Worm (Caenorhabditis elegans) whole organism, young adult: ENCODE results near the gene C43F9.11.
A peak's percentile ranks its signal among the peaks of the same experiment; 100 is the strongest.

Experiments used
- B0336.3 ChIP-seq: fragments of 200-800 bp; sonication (Bioruptor generic); IDR thresholded peaks from 2 replicates; pipeline ENCODE4 v1.3.6; 2022; ENCODE audit warnings: missing genetic modification characterization, missing compliant biosample characterization
- F37B4.10 ChIP-seq: fragments of 200-800 bp; sonication (Bioruptor generic); IDR thresholded peaks from 2 replicates; pipeline ENCODE4 v1.3.6; 2022; ENCODE audit warnings: missing genetic modification characterization, missing compliant biosample characterization
- F49E8.2 ChIP-seq: sonication (generic microtip); optimal IDR thresholded peaks from 3 replicates; lab custom pipeline; 2017; ENCODE audit warnings: missing genetic modification characterization, mild to moderate bottlenecking, missing compliant biosample characterization, antibody characterized with exemption, moderate library complexity; ENCODE audit not compliant: insufficient read depth
- F52B5.7 ChIP-seq: sonication (generic microtip); optimal IDR thresholded peaks from 2 replicates; lab custom pipeline; 2016; ENCODE audit warnings: mild to moderate bottlenecking, missing genetic modification characterization, missing compliant biosample characterization
- F55B11.4 ChIP-seq: sonication (generic microtip); optimal IDR thresholded peaks from 2 replicates; lab custom pipeline; 2016; ENCODE audit warnings: missing compliant biosample characterization, missing genetic modification characterization, borderline replicate concordance; ENCODE audit not compliant: insufficient read depth
- F57C9.4 ChIP-seq: sonication (generic microtip); optimal IDR thresholded peaks from 2 replicates; lab custom pipeline; 2017; ENCODE audit warnings: mild to moderate bottlenecking, missing genetic modification characterization, missing compliant biosample characterization
- Y53F4B.3 ChIP-seq: fragments of 200-800 bp; sonication (Bioruptor generic); IDR thresholded peaks from 2 replicates; pipeline ENCODE4 v1.3.6; 2022; ENCODE audit warnings: missing genetic modification reagents, missing genetic modification characterization, missing compliant biosample characterization
- Y79H2A.3 ChIP-seq: fragments of 200-800 bp; sonication (Bioruptor generic); conservative IDR thresholded peaks from 2 replicates; pipeline ENCODE4 v1.3.6; 2022; ENCODE audit warnings: missing genetic modification reagents, missing genetic modification characterization, missing compliant biosample characterization
- ama-1 ChIP-seq, 3 experiments: fragments of 150-350 bp in 1 of 3; sonication (generic microtip) in 2 of 3; optimal IDR thresholded peaks; 2 replicates each; lab custom pipeline; 2014 to 2018; ENCODE audit warnings: missing biosample characterization in 2 of 3, missing genetic modification characterization in 2 of 3, missing genetic modification reagents in 2 of 3
- aptf-3 ChIP-seq: fragments of 200-800 bp; sonication (Bioruptor generic); IDR thresholded peaks from 2 replicates; pipeline ENCODE4 v1.3.6; 2022; ENCODE audit warnings: missing genetic modification characterization, missing compliant biosample characterization
- atf-7 ChIP-seq: sonication (generic microtip); optimal IDR thresholded peaks from 2 replicates; lab custom pipeline; 2017; ENCODE audit warnings: mild to moderate bottlenecking, missing genetic modification characterization, missing compliant biosample characterization
- attf-3 ChIP-seq: fragments of 200-800 bp; sonication (Bioruptor generic); conservative IDR thresholded peaks from 2 replicates; pipeline ENCODE4 v1.3.6; 2022; ENCODE audit warnings: missing genetic modification reagents, missing genetic modification characterization, missing compliant biosample characterization
- attf-6 ChIP-seq: fragments of 200-800 bp; sonication (Bioruptor generic); IDR thresholded peaks from 2 replicates; pipeline ENCODE4 v1.3.6; 2022; ENCODE audit warnings: missing genetic modification reagents, missing genetic modification characterization, missing compliant biosample characterization
- ccch-3 ChIP-seq: fragments of 200-800 bp; sonication (Bioruptor generic); optimal IDR thresholded peaks from 2 replicates; lab custom pipeline; 2018; ENCODE audit warnings: mild to moderate bottlenecking, missing genetic modification characterization, missing compliant biosample characterization
- ceh-40 ChIP-seq: fragments of 200-800 bp; sonication (Bioruptor generic); IDR thresholded peaks from 2 replicates; pipeline ENCODE4 v1.3.6; 2022; ENCODE audit warnings: missing genetic modification characterization, missing compliant biosample characterization
- ceh-58 ChIP-seq: fragments of 200-800 bp; sonication (Bioruptor generic); IDR thresholded peaks from 2 replicates; pipeline ENCODE4 v1.3.6; 2022; ENCODE audit warnings: missing genetic modification characterization, missing compliant biosample characterization
- die-1 ChIP-seq: sonication (generic microtip); optimal IDR thresholded peaks from 2 replicates; lab custom pipeline; 2016; ENCODE audit warnings: missing genotype, mild to moderate bottlenecking, missing genetic modification characterization, missing compliant biosample characterization
- dox-1 ChIP-seq: fragments of 200-800 bp; sonication (Bioruptor generic); IDR thresholded peaks from 2 replicates; pipeline ENCODE4 v1.3.6; 2022; ENCODE audit warnings: missing genetic modification reagents, missing genetic modification characterization, missing compliant biosample characterization
- him-1 ChIP-seq: sonication (generic microtip); optimal IDR thresholded peaks from 2 replicates; lab custom pipeline; 2016; ENCODE audit warnings: missing genotype, missing genetic modification reagents, missing genetic modification characterization, missing compliant biosample characterization
- lin-35 ChIP-seq, 3 experiments: fragments of 150-350 bp in 2 of 3; sonication (generic microtip) in 1 of 3; optimal IDR thresholded peaks; 2 replicates each; lab custom pipeline; 2014 to 2018; ENCODE audit warnings: missing biosample characterization in 3 of 3, missing genetic modification characterization in 3 of 3, missing genetic modification reagents in 3 of 3
- lin-40 ChIP-seq: sonication (generic microtip); optimal IDR thresholded peaks from 2 replicates; lab custom pipeline; 2016; ENCODE audit warnings: missing genetic modification characterization, mild to moderate bottlenecking, missing compliant biosample characterization, missing genotype, missing genetic modification reagents
- madf-10 ChIP-seq: sonication (generic microtip); optimal IDR thresholded peaks from 2 replicates; lab custom pipeline; 2016; ENCODE audit warnings: mild to moderate bottlenecking, missing genetic modification characterization, missing compliant biosample characterization
- nfya-1 ChIP-seq: sonication (generic microtip); optimal IDR thresholded peaks from 2 replicates; lab custom pipeline; 2017; ENCODE audit warnings: antibody characterized with exemption, missing compliant biosample characterization, missing genetic modification characterization, borderline replicate concordance; ENCODE audit not compliant: insufficient read depth
- nfyb-1 ChIP-seq: fragments of 200-800 bp; sonication (Bioruptor generic); IDR thresholded peaks from 2 replicates; pipeline ENCODE4 v1.3.6; 2022; ENCODE audit warnings: missing genetic modification reagents, missing genetic modification characterization, missing compliant biosample characterization
- nhr-179 ChIP-seq: sonication (generic microtip); optimal IDR thresholded peaks from 2 replicates; lab custom pipeline; 2016; ENCODE audit warnings: mild to moderate bottlenecking, missing genetic modification characterization, missing compliant biosample characterization
- nhr-80 ChIP-seq: sonication (generic microtip); optimal IDR thresholded peaks from 2 replicates; lab custom pipeline; 2016; ENCODE audit warnings: missing genetic modification characterization, missing compliant biosample characterization
- nhr-90 ChIP-seq: sonication (generic microtip); optimal IDR thresholded peaks from 2 replicates; lab custom pipeline; 2016; ENCODE audit warnings: missing genotype, mild to moderate bottlenecking, missing genetic modification characterization, missing compliant biosample characterization
- zfh-2 ChIP-seq: fragments of 200-800 bp; sonication (Bioruptor generic); conservative IDR thresholded peaks from 2 replicates; pipeline ENCODE4 v1.3.6; 2022; ENCODE audit warnings: missing genetic modification reagents, missing genetic modification characterization, missing compliant biosample characterization
- ztf-18 ChIP-seq: sonication (generic microtip); optimal IDR thresholded peaks from 2 replicates; lab custom pipeline; 2016; ENCODE audit warnings: missing genotype, mild to moderate bottlenecking, missing genetic modification characterization, missing compliant biosample characterization

Gene C43F9.11

ce11 chrIV:10612281-10612680 is 15.7 kb downstream of the C43F9.11 start:
- TF ChIP-seq dox-1 (GFP tag; lab: Robert Waterston, UW) (no peak), nhr-90 (tag; lab: Kevin White, UChicago) (no peak), attf-3 (GFP tag; lab: Robert Waterston, UW) (no peak), madf-10 (tag; lab: Kevin White, UChicago) (no peak), die-1 (tag; lab: Kevin White, UChicago) (no peak), Y53F4B.3 (GFP tag; lab: Robert Waterston, UW) (no peak)

- no peak for TF ChIP-seq him-1 (tag; lab: Kevin White, UChicago)
- TF ChIP-seq zfh-2 (GFP tag; lab: Robert Waterston, UW), result no peak
- TF ChIP-seq atf-7 (tag; lab: Kevin White, UChicago), result no peak
- no peak for TF ChIP-seq F49E8.2 (tag; lab: Kevin White, UChicago)
- no peak for TF ChIP-seq lin-35 (GFP tag; optimal IDR thresholded peaks at IDR 0.05; lab: Kevin White, UChicago)
- no peak for TF ChIP-seq ama-1 (optimal IDR thresholded peaks at IDR 0.05; lab: Kevin White, UChicago)
- TF ChIP-seq ama-1 (GFP tag; optimal IDR thresholded peaks at IDR 0.05; lab: Kevin White, UChicago), result no peak
- TF ChIP-seq ztf-18 (tag; lab: Kevin White, UChicago), result no peak
- no peak for TF ChIP-seq ceh-58 (GFP tag; lab: Robert Waterston, UW)
These were observed 18.4 kb downstream of the C43F9.11 start, which contains the start of gene ptr-14 for ce11 chrIV:10614918-10615477. Gene ptr-14, plus strand, starts transcription at chrIV:10615427.

ce11 chrIV:10616366-10616765 is 19.8 kb downstream of the C43F9.11 start:
- TF ChIP-seq attf-6 (GFP tag; lab: Robert Waterston, UW), result no peak
- TF ChIP-seq F52B5.7 (tag; lab: Kevin White, UChicago), result no peak
- TF ChIP-seq aptf-3 (GFP tag; lab: Robert Waterston, UW), result no peak
- TF ChIP-seq zfh-2 (GFP tag; lab: Robert Waterston, UW), result no peak
- TF ChIP-seq F55B11.4 (tag; lab: Kevin White, UChicago), result no peak
- TF ChIP-seq ccch-3 (GFP tag; lab: Kevin White, UChicago), result no peak
- TF ChIP-seq, all 124 proteins: peak for 0

ce11 chrIV:10617099-10617498 is 20.5 kb downstream of the C43F9.11 start:
- TF ChIP-seq nfyb-1 (GFP tag; lab: Robert Waterston, UW), result no peak
- TF ChIP-seq aptf-3 (GFP tag; lab: Robert Waterston, UW), result no peak

ce11 chrIV:10620811-10621210 is 24.2 kb downstream of the C43F9.11 start, which contains the start of gene R09H10.7:
Gene R09H10.7, plus strand, starts transcription at chrIV:10621111.
- no peak for TF ChIP-seq nhr-179 (tag; lab: Kevin White, UChicago)
- no peak for TF ChIP-seq F57C9.4 (tag; lab: Kevin White, UChicago)
- TF ChIP-seq F37B4.10 (GFP tag; lab: Robert Waterston, UW), result no peak
- no peak for TF ChIP-seq ztf-18 (tag; lab: Kevin White, UChicago)
- TF ChIP-seq Y79H2A.3 (GFP tag; lab: Robert Waterston, UW), result no peak
- TF ChIP-seq B0336.3 (GFP tag; lab: Robert Waterston, UW), result peak; percentile 47; the same call in 1 of the 2 replicates
- TF ChIP-seq, all 124 proteins: peak for 1

- TF ChIP-seq lin-40 (tag; lab: Kevin White, UChicago) (no peak), nhr-80 (tag; lab: Kevin White, UChicago) (peak; percentile 51), ceh-40 (GFP tag; lab: Robert Waterston, UW) (no peak), nfya-1 (no peak), Y79H2A.3 (GFP tag; lab: Robert Waterston, UW) (no peak)
These were observed 32.1 kb downstream of the C43F9.11 start, which contains the start of gene R09H10.5 for ce11 chrIV:10628724-10629123. Gene R09H10.5, minus strand, starts transcription at chrIV:10628829.
